Worm (Caenorhabditis elegans): ENCODE data around the gene K05F1.14.

ce11 chrII:5831373-5831772 is 39.0 kb upstream of the K05F1.14 start:
- TF ChIP-seq med-1 (GFP tag; optimal IDR thresholded peaks at IDR 0.05; ENCODE audit: insufficient read depth) = no peak
- TF ChIP-seq ztf-23 (GFP tag; IDR thresholded peaks at IDR 0.05) = no peak
- TF ChIP-seq klf-2 (GFP tag; conservative IDR thresholded peaks at IDR 0.05) = no peak
- TF ChIP-seq cog-1 (tag; optimal IDR thresholded peaks at IDR 0.05) = no peak
- TF ChIP-seq ztf-29 (GFP tag; IDR thresholded peaks at IDR 0.05) = no peak
- no peak for TF ChIP-seq ref-1 (GFP tag; conservative IDR thresholded peaks at IDR 0.05)

Measured in whole organism, midembryonic.